Worm (Caenorhabditis elegans): Measurements from ENCODE around the gene F44F4.9.

DNA sequence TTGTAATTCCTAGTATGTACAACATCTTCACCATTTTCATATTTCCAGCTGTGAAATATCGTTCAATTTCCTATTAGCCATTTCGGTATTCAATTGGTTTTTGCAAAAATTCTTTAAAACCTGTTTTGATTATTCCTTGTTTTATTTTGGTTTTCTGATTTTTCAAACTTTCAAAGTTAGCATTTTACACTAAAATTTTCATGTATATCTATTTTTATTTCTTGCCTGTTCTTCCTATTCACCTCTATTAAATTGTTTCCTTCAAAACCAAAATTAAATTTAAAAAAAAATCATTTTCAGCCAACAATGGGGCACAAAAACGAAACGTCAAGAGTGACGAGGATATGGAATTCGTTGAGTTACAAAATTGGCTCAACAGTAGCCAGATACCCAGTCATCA, 26.7 kb downstream of the F44F4.9 start, which contains the start of gene ptr-8:
- TF ChIP-seq med-1 (GFP tag; optimal IDR thresholded peaks at IDR 0.05; ENCODE audit: insufficient read depth) (no peak), flt-1 (GFP tag; IDR thresholded peaks at IDR 0.05) (no peak), T22C8.4 (GFP tag; IDR thresholded peaks at IDR 0.05) (no peak), ref-1 (GFP tag; conservative IDR thresholded peaks at IDR 0.05) (no peak), tab-1 (GFP tag; IDR thresholded peaks at IDR 0.05) (no peak), ztf-29 (GFP tag; IDR thresholded peaks at IDR 0.05) (no peak), klf-2 (GFP tag; conservative IDR thresholded peaks at IDR 0.05) (no peak), cog-1 (tag; optimal IDR thresholded peaks at IDR 0.05) (no peak), ztf-23 (GFP tag; IDR thresholded peaks at IDR 0.05) (no peak)

Measured in whole organism, midembryonic.